Fruit fly (Drosophila melanogaster) whole organism, embryonic: ENCODE data around the gene mask.
A peak's percentile ranks its signal among the peaks of the same experiment; 100 is the strongest.

Experiments
- ATbp ChIP-seq: fragments of 200-800 bp; sonication (Bioruptor generic); optimal IDR thresholded peaks from 2 replicates; lab custom pipeline; 2017; ENCODE audit warnings: missing biosample characterization, mild to moderate bottlenecking, missing genetic modification characterization, missing genetic modification reagents
- Asciz ChIP-seq: fragments of 200-800 bp; sonication (Bioruptor generic); optimal IDR thresholded peaks from 2 replicates; lab custom pipeline; 2017; ENCODE audit warnings: missing biosample characterization, mild to moderate bottlenecking, missing genetic modification characterization, missing genetic modification reagents
- Bteb2 ChIP-seq: fragments of 200-800 bp; sonication (Bioruptor generic); optimal IDR thresholded peaks from 2 replicates; lab custom pipeline; 2016; ENCODE audit warnings: missing biosample characterization, missing genetic modification characterization
- CG10565 ChIP-seq: fragments of 200-800 bp; sonication (Bioruptor generic); optimal IDR thresholded peaks from 3 replicates; lab custom pipeline; 2016; ENCODE audit warnings: missing biosample characterization, mild to moderate bottlenecking, missing genetic modification characterization
- CG10959 ChIP-seq: fragments of 200-800 bp; sonication (Bioruptor generic); IDR thresholded peaks from 2 replicates; pipeline ENCODE4 v1.3.6; 2022; ENCODE audit warnings: missing biosample characterization, missing genetic modification characterization
- CG11093 ChIP-seq: fragments of 200-800 bp; sonication (Bioruptor generic); IDR thresholded peaks from 3 replicates; pipeline ENCODE4 v1.3.6; 2022; ENCODE audit warnings: missing biosample characterization, missing genetic modification characterization
- CG11560 ChIP-seq: fragments of 200-800 bp; sonication (Bioruptor generic); IDR thresholded peaks from 3 replicates; pipeline ENCODE4 v1.3.6; 2022; ENCODE audit warnings: missing biosample characterization, missing genetic modification characterization
- CG11723 ChIP-seq: fragments of 200-800 bp; sonication (Bioruptor generic); optimal IDR thresholded peaks from 2 replicates; lab custom pipeline; 2017; ENCODE audit warnings: missing biosample characterization, mild to moderate bottlenecking, missing genetic modification characterization
- CG12219 ChIP-seq: fragments of 200-800 bp; sonication (Bioruptor generic); optimal IDR thresholded peaks from 3 replicates; lab custom pipeline; 2018; ENCODE audit warnings: missing biosample characterization, mild to moderate bottlenecking, missing genetic modification characterization
- CG12236 ChIP-seq: fragments of 200-800 bp; sonication (Bioruptor generic); optimal IDR thresholded peaks from 2 replicates; lab custom pipeline; 2016; ENCODE audit warnings: missing biosample characterization, missing genetic modification characterization
- CG1233 ChIP-seq: fragments of 200-800 bp; sonication (Bioruptor generic); optimal IDR thresholded peaks from 4 replicates; lab custom pipeline; 2018; ENCODE audit warnings: missing biosample characterization, mild to moderate bottlenecking, missing genetic modification characterization
- CG15073 ChIP-seq: fragments of 200-800 bp; sonication (Bioruptor generic); optimal IDR thresholded peaks from 2 replicates; lab custom pipeline; 2016; ENCODE audit warnings: missing biosample characterization, missing genetic modification characterization
- CG16815 ChIP-seq: fragments of 200-800 bp; sonication (Bioruptor generic); optimal IDR thresholded peaks from 3 replicates; lab custom pipeline; 2017; ENCODE audit warnings: missing biosample characterization, mild to moderate bottlenecking, missing genetic modification characterization
- CG18262 ChIP-seq: fragments of 200-800 bp; optimal IDR thresholded peaks from 3 replicates; lab custom pipeline; 2019; ENCODE audit warnings: missing biosample characterization, mild to moderate bottlenecking, missing genetic modification characterization, moderate library complexity
- CG30020 ChIP-seq: fragments of 200-800 bp; optimal IDR thresholded peaks from 2 replicates; lab custom pipeline; 2019; ENCODE audit warnings: missing biosample characterization, mild to moderate bottlenecking, missing genetic modification characterization, moderate library complexity
- CG6254 ChIP-seq: fragments of 200-800 bp; sonication (Bioruptor generic); optimal IDR thresholded peaks from 3 replicates; lab custom pipeline; 2017; ENCODE audit warnings: mild to moderate bottlenecking, missing biosample characterization, missing genetic modification reagents, missing genetic modification characterization
- CG8290 ChIP-seq, 3 experiments: fragments of 200-800 bp; sonication (Bioruptor generic); optimal IDR thresholded peaks; 2 replicates each; lab custom pipeline; 2016 to 2019; ENCODE audit warnings: missing biosample characterization in 3 of 3, missing genetic modification characterization in 3 of 3, mild to moderate bottlenecking in 2 of 3, moderate library complexity in 1 of 3
- CG9609 ChIP-seq: fragments of 200-800 bp; sonication (Bioruptor generic); optimal IDR thresholded peaks from 3 replicates; lab custom pipeline; 2016; ENCODE audit warnings: missing biosample characterization, missing genetic modification characterization
- CHES-1-like ChIP-seq: fragments of 200-800 bp; sonication (Bioruptor generic); optimal IDR thresholded peaks from 2 replicates; lab custom pipeline; 2016; ENCODE audit warnings: missing biosample characterization, missing genetic modification characterization
- D ChIP-seq, 2 experiments: fragments of 200-800 bp in 1 of 2; fragments of >200 bp in 1 of 2; sonication (Bioruptor generic) in 1 of 2; optimal IDR thresholded peaks; 2 replicates in 1 of 2; 3 replicates in 1 of 2; lab custom pipeline; 2017; ENCODE audit warnings: mild to moderate bottlenecking in 1 of 2, missing biosample characterization in 1 of 2, missing genetic modification characterization in 1 of 2, missing genetic modification reagents in 1 of 2
- Dad ChIP-seq: fragments of 200-800 bp; sonication (Bioruptor generic); optimal IDR thresholded peaks from 3 replicates; lab custom pipeline; 2016; ENCODE audit warnings: missing biosample characterization, missing genetic modification characterization
- Deaf1 ChIP-seq: fragments of 200-800 bp; optimal IDR thresholded peaks from 3 replicates; lab custom pipeline; 2019; ENCODE audit warnings: missing biosample characterization, mild to moderate bottlenecking, missing genetic modification characterization, moderate library complexity
- Dek ChIP-seq: fragments of 200-800 bp; sonication (Bioruptor generic); optimal IDR thresholded peaks from 3 replicates; lab custom pipeline; 2019; ENCODE audit warnings: missing biosample characterization, mild to moderate bottlenecking, missing genetic modification characterization, moderate library complexity
- E2f1 ChIP-seq: fragments of 200-800 bp; sonication (Bioruptor generic); IDR thresholded peaks from 2 replicates; pipeline ENCODE4 v1.3.6; 2022; ENCODE audit warnings: missing biosample characterization, missing genetic modification characterization
- ERR ChIP-seq: fragments of 200-800 bp; sonication (Bioruptor generic); optimal IDR thresholded peaks from 2 replicates; lab custom pipeline; 2016; ENCODE audit warnings: missing biosample characterization, missing genetic modification characterization
- Ets65A ChIP-seq: fragments of 200-800 bp; sonication (Bioruptor generic); peaks from one replicate; lab custom pipeline; 2016; ENCODE audit warnings: missing biosample characterization, missing genetic modification characterization
- Fer1 ChIP-seq: fragments of 200-800 bp; sonication (Bioruptor generic); optimal IDR thresholded peaks from 2 replicates; lab custom pipeline; 2017; ENCODE audit warnings: missing biosample characterization, mild to moderate bottlenecking, missing genetic modification characterization
- H15 ChIP-seq: fragments of 200-800 bp; sonication (Bioruptor generic); IDR thresholded peaks from 3 replicates; pipeline ENCODE4 v1.3.6; 2022; ENCODE audit warnings: missing biosample characterization, missing genetic modification characterization
- Hr51 ChIP-seq, 2 experiments: fragments of 200-800 bp; sonication (Bioruptor generic); optimal IDR thresholded peaks; 2 replicates in 1 of 2; 3 replicates in 1 of 2; lab custom pipeline; 2016 to 2018; ENCODE audit warnings: missing biosample characterization in 2 of 2, missing genetic modification characterization in 2 of 2, mild to moderate bottlenecking in 1 of 2, moderate library complexity in 1 of 2
- Hr78 ChIP-seq, 2 experiments: fragments of 200-800 bp in 1 of 2; fragments of >200 bp in 1 of 2; sonication (Bioruptor generic) in 1 of 2; optimal IDR thresholded peaks; 2 replicates each; lab custom pipeline; 2017 to 2019; ENCODE audit warnings: missing biosample characterization in 2 of 2, missing genetic modification characterization in 2 of 2, mild to moderate bottlenecking in 1 of 2, moderate library complexity in 1 of 2
- Lim3 ChIP-seq: fragments of 200-800 bp; sonication (Bioruptor generic); IDR thresholded peaks from 2 replicates; pipeline ENCODE4 v1.3.6; 2022; ENCODE audit warnings: missing biosample characterization, missing genetic modification characterization
- Med ChIP-seq: fragments of 200-800 bp; sonication (Bioruptor generic); peaks from one replicate; lab custom pipeline; 2016; ENCODE audit warnings: missing biosample characterization, missing genetic modification characterization, mild to moderate bottlenecking, inconsistent platforms, moderate library complexity
- NFAT ChIP-seq: fragments of 200-800 bp; sonication (Bioruptor generic); IDR thresholded peaks from 2 replicates; pipeline ENCODE4 v1.3.6; 2022; ENCODE audit warnings: missing biosample characterization, missing genetic modification characterization
- Ptx1 ChIP-seq: fragments of 200-800 bp; sonication (Bioruptor generic); IDR thresholded peaks from 2 replicates; pipeline ENCODE4 v1.3.6; 2022; ENCODE audit warnings: missing biosample characterization, missing genetic modification characterization
- abd-A ChIP-seq: fragments of 200-800 bp; sonication (Bioruptor generic); optimal IDR thresholded peaks from 3 replicates; lab custom pipeline; 2019; ENCODE audit warnings: missing biosample characterization, mild to moderate bottlenecking, missing genetic modification characterization, moderate library complexity
- crc ChIP-seq: fragments of 200-800 bp; sonication (Bioruptor generic); optimal IDR thresholded peaks from 2 replicates; lab custom pipeline; 2016; ENCODE audit warnings: missing biosample characterization, missing genetic modification characterization
- croc ChIP-seq: fragments of 200-800 bp; sonication (Bioruptor generic); conservative IDR thresholded peaks from 3 replicates; pipeline ENCODE4 v1.3.6; 2022; ENCODE audit warnings: missing biosample characterization, missing genetic modification characterization
- da ChIP-seq: fragments of 200-800 bp; sonication (Bioruptor generic); optimal IDR thresholded peaks from 2 replicates; lab custom pipeline; 2016; ENCODE audit warnings: missing biosample characterization, missing genetic modification characterization
- dmrt99B ChIP-seq: fragments of 200-800 bp; sonication (Bioruptor generic); optimal IDR thresholded peaks from 2 replicates; lab custom pipeline; 2018; ENCODE audit warnings: missing biosample characterization, mild to moderate bottlenecking, missing genetic modification characterization, moderate library complexity
- dysf ChIP-seq: fragments of 200-800 bp; sonication (Bioruptor generic); IDR thresholded peaks from 3 replicates; pipeline ENCODE4 v1.3.6; 2022; ENCODE audit warnings: missing biosample characterization, missing genetic modification characterization
- fd96Cb ChIP-seq: fragments of 200-800 bp; sonication (Bioruptor generic); optimal IDR thresholded peaks from 2 replicates; lab custom pipeline; 2018; ENCODE audit warnings: missing biosample characterization, mild to moderate bottlenecking, missing genetic modification characterization, moderate library complexity
- h ChIP-seq: fragments of >200 bp; optimal IDR thresholded peaks from 2 replicates; lab custom pipeline; 2017
- hb ChIP-seq: fragments of 200-800 bp; sonication (Bioruptor generic); IDR thresholded peaks from 3 replicates; pipeline ENCODE4 v1.3.6; 2022; ENCODE audit warnings: missing biosample characterization, missing genetic modification characterization; ENCODE audit not compliant: partially characterized antibody
- kni ChIP-seq: fragments of 200-800 bp; sonication (Bioruptor generic); optimal IDR thresholded peaks from 3 replicates; lab custom pipeline; 2017; ENCODE audit warnings: mild to moderate bottlenecking, missing biosample characterization, missing genetic modification reagents, missing genetic modification characterization
- onecut ChIP-seq: fragments of 200-800 bp; sonication (Bioruptor generic); IDR thresholded peaks from 2 replicates; pipeline ENCODE4 v1.3.6; 2022; ENCODE audit warnings: missing biosample characterization, missing genetic modification characterization
- pho ChIP-seq: fragments of 200-800 bp; sonication (Bioruptor generic); optimal IDR thresholded peaks from 2 replicates; lab custom pipeline; 2016; ENCODE audit warnings: missing biosample characterization, missing genetic modification characterization
- sens ChIP-seq: fragments of 200-800 bp; sonication (Bioruptor generic); peaks from one replicate; lab custom pipeline; 2016; ENCODE audit warnings: missing biosample characterization, missing genetic modification characterization
- sim ChIP-seq: fragments of 200-800 bp; sonication (Bioruptor generic); IDR thresholded peaks from 2 replicates; pipeline ENCODE4 v1.3.6; 2022; ENCODE audit warnings: missing biosample characterization, missing genetic modification characterization
- ssp ChIP-seq: fragments of 200-800 bp; sonication (Bioruptor generic); IDR thresholded peaks from 2 replicates; pipeline ENCODE4 v1.3.6; 2022; ENCODE audit warnings: missing biosample characterization, missing genetic modification characterization

Gene mask

dm6 chr3R:24263588-24264413 is 33.4 kb downstream of the mask start (continued):
- no peak for TF ChIP-seq CG1233 (GFP tag; lab: Kevin White, UChicago)
- peak; percentile 17 for TF ChIP-seq ATbp (GFP tag; lab: Kevin White, UChicago)
- TF ChIP-seq abd-A (tag; lab: Kevin White, UChicago): peak; percentile 65
- TF ChIP-seq Dad: no peak
- TF ChIP-seq Ets65A (GFP tag; lab: Kevin White, UChicago): peak; percentile 37
- TF ChIP-seq sim: no peak
- TF ChIP-seq CG9609: no peak
- peak; percentile 14 for TF ChIP-seq dmrt99B
- no peak for TF ChIP-seq CG11093 (GFP tag; lab: Robert Waterston, UW)
- no peak for TF ChIP-seq CG12236 (GFP tag; lab: Kevin White, UChicago)
- no peak for TF ChIP-seq hb (GFP tag; lab: Robert Waterston, UW)
- TF ChIP-seq ssp (GFP tag; lab: Robert Waterston, UW): no peak
- no peak for TF ChIP-seq CG10959 (GFP tag; lab: Robert Waterston, UW)
- no peak for TF ChIP-seq fd96Cb (tag; lab: Kevin White, UChicago)
- no peak for TF ChIP-seq Lim3 (GFP tag; lab: Robert Waterston, UW)
- peak; percentile 87 for TF ChIP-seq sens (GFP tag; lab: Kevin White, UChicago)
- TF ChIP-seq Hr51 (GFP tag; optimal IDR thresholded peaks at IDR 0.05; lab: Kevin White, UChicago): peak in 1 of 2 experiments; percentile 27
- no peak for TF ChIP-seq Dek (tag; lab: Kevin White, UChicago)
- peak; percentile 92 for TF ChIP-seq Deaf1
- no peak for TF ChIP-seq Bteb2
- TF ChIP-seq da (GFP tag; lab: Kevin White, UChicago): no peak
- TF ChIP-seq CG11560 (tag; lab: Robert Waterston, UW): no peak
- no peak for TF ChIP-seq CG11723 (GFP tag; lab: Kevin White, UChicago)
- peak; percentile 22 for TF ChIP-seq CG18262 (tag; lab: Kevin White, UChicago)
- TF ChIP-seq crc (GFP tag; lab: Kevin White, UChicago): no peak
- TF ChIP-seq H15 (GFP tag; lab: Robert Waterston, UW): no peak
- TF ChIP-seq kni (GFP tag; lab: Kevin White, UChicago): peak; percentile 2
- TF ChIP-seq CG10565 (GFP tag; lab: Kevin White, UChicago): no peak
- TF ChIP-seq CG8290 (GFP tag; optimal IDR thresholded peaks at IDR 0.05; lab: Kevin White, UChicago): no peak
- peak in 1 of 2 experiments; percentile 23 for TF ChIP-seq CG8290 (tag; optimal IDR thresholded peaks at IDR 0.05; lab: Kevin White, UChicago)
- TF ChIP-seq NFAT (GFP tag; lab: Robert Waterston, UW): no peak
- TF ChIP-seq E2f1 (GFP tag; lab: Robert Waterston, UW): no peak
- no peak for TF ChIP-seq CHES-1-like (GFP tag; lab: Kevin White, UChicago)
- peak; percentile 71 for TF ChIP-seq Med (GFP tag; lab: Kevin White, UChicago)
- TF ChIP-seq Asciz (GFP tag; lab: Kevin White, UChicago): no peak
- no peak for TF ChIP-seq CG16815 (GFP tag; lab: Kevin White, UChicago)
- TF ChIP-seq CG15073 (GFP tag; lab: Kevin White, UChicago): no peak
- TF ChIP-seq D (optimal IDR thresholded peaks at IDR 0.05; lab: Kevin White, UChicago): no peak
- no peak for TF ChIP-seq D (GFP tag; optimal IDR thresholded peaks at IDR 0.05; lab: Kevin White, UChicago)
- TF ChIP-seq h (lab: Kevin White, UChicago): no peak
- no peak for TF ChIP-seq Hr78 (GFP tag; optimal IDR thresholded peaks at IDR 0.05; lab: Kevin White, UChicago)
- no peak for TF ChIP-seq CG6254
- no peak for TF ChIP-seq ERR (GFP tag; lab: Kevin White, UChicago)
- TF ChIP-seq pho (GFP tag; lab: Kevin White, UChicago): no peak
- TF ChIP-seq Fer1: peak; percentile 7
- TF ChIP-seq onecut (GFP tag; lab: Robert Waterston, UW): no peak
- no peak for TF ChIP-seq CG30020 (tag; lab: Kevin White, UChicago)
- TF ChIP-seq Ptx1 (GFP tag; lab: Robert Waterston, UW): no peak
- no peak for TF ChIP-seq croc (GFP tag; lab: Robert Waterston, UW)
- TF ChIP-seq CG12219 (GFP tag; lab: Kevin White, UChicago): no peak
- TF ChIP-seq dysf (GFP tag; lab: Robert Waterston, UW): 0 out of 3 replicates have a peak, but pooled peaks have one; percentile 14
